Fruit fly (Drosophila melanogaster) Kc167 (cell line): ENCODE measurements around the gene Sry-delta.

Source experiments
- Myc ChIP-seq: fragments of >200 bp; optimal IDR thresholded peaks from 2 replicates; lab custom pipeline; 2017; ENCODE audit warnings: missing external identifiers
- Sin3A ChIP-seq: fragments of >200 bp; optimal IDR thresholded peaks from 2 replicates; lab custom pipeline; 2018; ENCODE audit warnings: missing external identifiers
- h ChIP-seq: fragments of >200 bp; optimal IDR thresholded peaks from 3 replicates; lab custom pipeline; 2018; ENCODE audit warnings: missing external identifiers
- insv ChIP-seq: fragments of >200 bp; optimal IDR thresholded peaks from 3 replicates; lab custom pipeline; 2018; ENCODE audit warnings: missing external identifiers
- psq ChIP-seq: fragments of >200 bp; optimal IDR thresholded peaks from 2 replicates; lab custom pipeline; 2017; ENCODE audit warnings: missing external identifiers
- ttk ChIP-seq: sonication (Bioruptor generic); optimal IDR thresholded peaks from 2 replicates; lab custom pipeline; 2017; ENCODE audit warnings: missing external identifiers

Sry-delta gene

DNA sequence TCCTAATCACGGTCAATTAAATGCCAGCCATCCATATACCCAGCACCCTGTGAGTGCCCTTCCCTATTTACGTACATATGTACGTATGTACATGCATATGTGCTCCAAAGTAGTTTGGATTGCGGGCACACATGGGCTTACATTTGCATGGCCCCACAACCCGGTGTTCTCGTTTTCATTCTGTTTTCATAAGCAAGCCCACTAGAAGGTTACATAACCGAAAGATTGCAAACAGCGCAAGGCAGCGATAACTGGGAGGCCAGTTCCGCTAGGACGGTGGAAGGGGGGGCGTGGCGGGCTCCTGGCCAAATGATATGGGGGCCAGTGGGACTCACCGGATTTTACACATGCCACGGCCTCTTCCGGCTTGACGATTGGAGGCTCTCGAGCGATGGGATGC is 28.7 kb upstream of the Sry-delta start:
- no peak for TF ChIP-seq ttk (lab: Kevin White, UChicago)
- no peak for TF ChIP-seq Myc
- no peak for TF ChIP-seq h (lab: Kevin White, UChicago)
- TF ChIP-seq insv (lab: Kevin White, UChicago), result no peak
- TF ChIP-seq Sin3A (lab: Kevin White, UChicago), result no peak
- TF ChIP-seq psq (lab: Kevin White, UChicago), result no peak

DNA sequence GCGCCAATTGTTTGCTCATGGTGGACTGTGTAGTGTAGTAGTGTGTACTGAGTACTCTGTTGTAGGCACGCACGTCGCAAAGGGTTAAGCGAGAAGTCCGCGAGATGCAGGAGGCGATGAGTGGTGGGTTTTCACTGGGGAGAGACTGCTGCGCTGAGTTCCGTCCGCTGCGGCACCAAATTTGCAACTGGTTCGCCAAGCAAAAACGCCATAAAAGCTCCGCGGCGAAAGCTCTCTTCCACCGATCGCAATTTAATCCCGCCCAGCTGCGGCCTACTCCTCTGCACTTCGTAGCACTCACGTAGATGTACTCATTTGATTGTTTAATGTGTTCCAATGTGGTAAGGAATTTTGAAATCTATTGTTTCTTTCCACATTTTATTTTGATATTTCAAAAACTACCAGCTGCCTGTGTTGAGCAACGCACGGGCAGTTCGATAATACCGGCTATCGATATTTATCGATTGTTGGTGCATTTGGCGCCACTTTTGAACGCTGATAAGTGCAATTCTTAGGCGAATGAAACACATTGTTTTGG is 28.1 kb upstream of the Sry-delta start, which contains the start of gene CG7920:
Gene CG7920, minus strand, starts transcription at position 308 of the 538 bp plus-strand sequence.
- TF ChIP-seq insv (lab: Kevin White, UChicago) (no peak), psq (lab: Kevin White, UChicago) (no peak), Sin3A (lab: Kevin White, UChicago) (no peak), h (lab: Kevin White, UChicago) (no peak), ttk (lab: Kevin White, UChicago) (no peak), Myc (no peak)

DNA sequence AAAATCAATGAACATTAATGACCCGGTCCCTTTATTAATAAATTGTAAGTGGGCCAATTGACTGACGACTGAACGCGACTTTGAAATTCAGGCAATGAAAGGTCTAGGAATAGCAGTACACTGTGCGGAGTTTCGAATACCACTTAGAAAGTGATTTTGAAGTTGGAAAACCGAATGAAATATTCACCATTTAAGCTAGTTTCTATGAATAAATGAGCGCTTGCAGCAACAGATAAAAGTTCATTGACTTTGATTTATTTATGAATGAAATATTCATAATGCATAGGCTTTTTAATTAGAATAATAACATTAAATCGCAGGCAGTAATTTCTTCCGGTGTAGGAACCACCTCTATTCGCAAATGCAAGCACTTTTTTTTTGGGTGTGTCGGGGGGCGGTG is 22.1 kb upstream of the Sry-delta start:
- TF ChIP-seq Myc (no peak), psq (lab: Kevin White, UChicago) (no peak), h (lab: Kevin White, UChicago) (no peak), Sin3A (lab: Kevin White, UChicago) (no peak), insv (lab: Kevin White, UChicago) (no peak), ttk (lab: Kevin White, UChicago) (no peak)

DNA sequence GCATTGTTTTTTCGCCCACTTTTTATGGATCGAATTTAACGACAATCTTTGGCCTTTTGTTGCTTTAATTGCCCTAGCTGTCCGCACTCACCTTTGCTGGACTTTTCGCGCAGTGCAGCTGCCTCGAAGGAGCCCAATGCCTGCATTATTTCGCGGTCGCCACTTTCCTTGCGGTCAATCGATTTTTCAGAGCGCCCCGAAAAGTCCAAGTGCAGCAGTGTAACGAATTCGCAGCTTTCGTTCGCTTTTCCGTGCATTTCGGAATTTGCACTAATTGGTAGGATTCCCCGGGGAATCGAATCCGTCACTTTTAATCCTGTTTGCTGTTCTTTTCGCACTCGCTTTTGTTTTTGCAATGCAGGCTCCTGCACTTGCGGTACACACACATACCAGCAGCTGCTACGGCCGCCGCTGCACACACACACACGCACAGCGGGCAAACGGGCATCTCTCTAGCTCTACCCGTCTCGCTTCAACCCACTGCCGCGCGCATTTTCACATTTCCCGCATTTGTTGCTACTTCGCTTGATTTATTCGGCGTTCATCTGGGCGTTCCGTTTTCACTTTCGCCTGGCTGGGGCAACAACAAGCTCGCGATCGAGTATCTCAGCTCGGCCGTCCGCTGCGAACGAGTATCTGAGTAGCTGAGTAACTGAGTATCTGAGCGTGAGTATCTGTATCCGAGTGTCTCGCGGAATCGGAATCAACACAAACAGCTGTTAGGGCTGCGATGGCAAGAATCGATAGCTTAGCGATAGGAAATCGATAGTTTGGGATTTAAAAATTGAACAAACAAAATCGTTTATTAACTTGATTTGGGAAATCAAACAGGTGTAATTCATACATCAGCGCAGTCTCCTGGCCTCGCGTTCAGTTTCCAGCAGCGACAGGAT is 21.3 kb upstream of the Sry-delta start, which contains the start of gene Mgat2:
Gene Mgat2, minus strand, starts transcription at position 663 of the 893 bp plus-strand sequence.
- TF ChIP-seq Sin3A (lab: Kevin White, UChicago) (no peak), ttk (lab: Kevin White, UChicago) (no peak), h (lab: Kevin White, UChicago) (no peak), insv (lab: Kevin White, UChicago) (no peak), Myc (no peak), psq (lab: Kevin White, UChicago) (no peak)

DNA sequence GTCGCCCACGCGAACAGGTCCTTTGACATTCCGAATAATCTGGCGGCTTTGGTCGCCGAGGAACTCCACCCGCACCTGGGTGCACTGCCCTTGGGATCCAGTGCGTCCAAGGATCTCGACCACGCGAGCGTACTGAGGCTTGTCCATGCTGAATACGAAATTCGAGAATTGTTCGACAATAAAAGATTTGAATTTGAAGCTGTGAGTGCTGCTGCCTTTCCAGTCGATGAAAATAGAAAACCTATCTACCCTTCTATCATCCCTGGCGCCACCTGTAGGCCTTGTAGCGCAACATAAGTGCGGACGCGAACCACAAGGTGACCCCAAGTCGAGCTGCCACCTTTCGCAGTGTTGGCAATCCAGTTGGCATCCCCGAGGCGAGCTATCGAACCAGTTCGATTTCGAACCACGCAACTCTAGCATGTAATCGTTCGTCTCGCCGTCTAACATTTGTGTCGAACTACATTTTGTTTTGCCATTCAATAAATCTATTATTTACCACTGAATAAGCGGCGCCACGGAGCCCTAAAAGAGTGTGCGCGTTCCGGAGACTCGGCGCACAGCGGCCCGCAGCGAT is 20.6 kb upstream of the Sry-delta start, which contains the start of the genes RpS28a and Axn:
Gene RpS28a, minus strand, starts transcription at position 197 of the 577 bp plus-strand sequence.
Gene Axn, plus strand, starts transcription at position 391 of the 577 bp plus-strand sequence.
- TF ChIP-seq ttk (lab: Kevin White, UChicago) (no peak), insv (lab: Kevin White, UChicago) (no peak), Sin3A (lab: Kevin White, UChicago) (no peak), psq (lab: Kevin White, UChicago) (no peak), h (lab: Kevin White, UChicago) (no peak), Myc (no peak)

DNA sequence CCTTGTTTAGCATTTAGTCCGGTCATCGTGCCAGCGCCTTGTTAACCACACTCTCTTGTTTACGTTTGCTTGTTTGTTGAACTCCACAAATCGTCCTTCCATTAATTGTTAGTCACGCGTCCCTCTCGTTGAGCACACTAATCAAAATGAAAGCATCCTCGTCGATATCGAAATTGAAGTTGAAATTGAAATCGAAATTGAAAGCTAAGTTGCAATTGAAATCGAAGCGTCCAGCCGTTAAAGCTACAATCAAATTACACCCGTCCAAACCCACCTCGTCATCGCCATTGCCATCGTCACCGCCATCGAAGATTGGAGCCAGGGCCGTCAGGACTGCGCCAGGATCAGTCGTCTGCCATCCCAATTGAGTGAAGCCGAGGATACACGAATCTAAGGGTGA is 19.7 kb upstream of the Sry-delta start:
- TF ChIP-seq psq (lab: Kevin White, UChicago) (no peak), h (lab: Kevin White, UChicago) (no peak), ttk (lab: Kevin White, UChicago) (no peak), insv (lab: Kevin White, UChicago) (no peak), Sin3A (lab: Kevin White, UChicago) (no peak), Myc (no peak)

DNA sequence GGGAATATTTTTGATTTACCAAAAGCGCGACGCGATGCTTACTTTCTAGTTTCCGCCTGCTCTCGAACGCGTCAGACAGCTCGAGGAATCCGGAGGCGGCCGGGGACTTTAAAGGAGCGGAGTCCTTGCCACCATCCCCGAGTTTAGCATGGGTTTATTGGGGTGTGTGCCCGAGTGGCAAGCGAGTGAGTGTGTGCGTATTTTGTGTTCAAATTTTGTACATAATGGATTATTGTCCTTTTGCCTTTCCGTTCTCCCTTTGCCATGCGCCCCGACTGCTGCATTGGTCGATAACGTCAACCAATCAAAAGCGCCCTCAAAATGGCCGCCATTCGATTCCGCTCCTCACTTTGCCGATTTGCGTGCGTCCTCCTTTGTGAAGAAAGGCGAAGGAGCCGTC is 13.1 kb upstream of the Sry-delta start:
- no peak for TF ChIP-seq h (lab: Kevin White, UChicago)
- TF ChIP-seq psq (lab: Kevin White, UChicago), result no peak
- no peak for TF ChIP-seq ttk (lab: Kevin White, UChicago)
- TF ChIP-seq Sin3A (lab: Kevin White, UChicago), result no peak
- TF ChIP-seq insv (lab: Kevin White, UChicago), result no peak
- no peak for TF ChIP-seq Myc

DNA sequence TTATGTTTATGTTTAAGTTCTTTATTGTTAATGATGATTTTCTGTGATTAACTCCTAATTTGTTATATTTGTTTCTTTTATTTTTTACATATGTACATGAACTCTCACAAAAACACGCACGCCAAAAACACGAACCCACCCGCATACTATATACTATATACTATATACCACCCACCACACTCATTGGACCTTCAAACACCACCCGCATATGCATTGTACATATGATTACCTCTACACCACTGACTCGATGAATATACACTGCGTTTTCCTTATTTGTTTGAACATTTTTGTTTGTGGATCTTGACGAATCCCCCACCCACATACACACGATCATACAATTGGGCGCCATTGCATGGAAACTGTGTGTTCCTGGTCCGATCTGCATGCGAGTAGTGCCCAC is 10.9 kb upstream of the Sry-delta start:
- TF ChIP-seq h (lab: Kevin White, UChicago) (no peak), Myc (no peak), insv (lab: Kevin White, UChicago) (no peak)

DNA sequence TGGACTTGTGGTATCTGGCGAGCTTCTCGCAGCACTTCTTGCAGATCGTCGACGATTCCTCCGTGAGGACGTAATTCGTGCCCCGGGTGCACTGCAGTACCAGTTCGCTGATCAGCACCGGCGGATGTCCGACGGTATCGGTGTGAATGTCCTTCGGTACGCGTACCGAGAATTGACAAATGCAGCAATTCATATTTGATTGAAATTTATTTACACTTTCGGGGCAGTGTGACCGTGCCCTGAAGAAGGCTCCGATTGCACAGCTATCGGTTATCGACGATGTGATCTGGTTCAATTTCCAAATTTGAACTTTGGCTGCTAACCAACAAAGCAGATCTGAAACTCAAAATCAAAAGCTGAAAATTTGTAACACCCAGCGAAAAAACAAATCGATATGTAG is 6.5 kb upstream of the Sry-delta start, which contains the start of gene ZIPIC:
Gene ZIPIC, minus strand, starts transcription at position 262 of the 400 bp plus-strand sequence.
- no peak for TF ChIP-seq h (lab: Kevin White, UChicago)
- TF ChIP-seq psq (lab: Kevin White, UChicago), result no peak
- no peak for TF ChIP-seq insv (lab: Kevin White, UChicago)
- TF ChIP-seq Myc, result no peak
- TF ChIP-seq ttk (lab: Kevin White, UChicago), result no peak
- no peak for TF ChIP-seq Sin3A (lab: Kevin White, UChicago)

DNA sequence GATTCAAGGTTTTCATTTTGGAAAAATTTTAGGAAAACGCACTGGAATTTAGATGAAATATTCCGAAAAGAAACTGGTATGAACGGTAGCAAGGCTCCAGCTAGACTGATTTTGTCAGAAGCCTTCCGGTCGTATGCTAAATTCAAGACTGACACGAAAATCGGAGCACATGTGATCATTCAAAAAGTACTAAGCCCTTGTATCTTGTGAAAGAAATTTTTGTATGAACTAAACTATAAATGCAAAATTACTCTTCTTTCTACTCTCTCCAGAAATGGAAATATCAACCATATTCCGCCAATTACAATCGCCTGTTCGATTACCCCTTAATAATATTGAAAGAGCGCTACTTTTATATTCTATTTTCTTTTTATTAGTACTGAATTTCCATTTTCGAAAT is 5.5 kb upstream of the Sry-delta start, which contains the start of gene ocn:
Gene ocn, minus strand, starts transcription at position 101 of the 400 bp plus-strand sequence.
- no peak for TF ChIP-seq ttk (lab: Kevin White, UChicago)
- no peak for TF ChIP-seq h (lab: Kevin White, UChicago)
- no peak for TF ChIP-seq Sin3A (lab: Kevin White, UChicago)
- TF ChIP-seq insv (lab: Kevin White, UChicago), result no peak
- TF ChIP-seq Myc, result no peak
- TF ChIP-seq psq (lab: Kevin White, UChicago), result no peak

DNA sequence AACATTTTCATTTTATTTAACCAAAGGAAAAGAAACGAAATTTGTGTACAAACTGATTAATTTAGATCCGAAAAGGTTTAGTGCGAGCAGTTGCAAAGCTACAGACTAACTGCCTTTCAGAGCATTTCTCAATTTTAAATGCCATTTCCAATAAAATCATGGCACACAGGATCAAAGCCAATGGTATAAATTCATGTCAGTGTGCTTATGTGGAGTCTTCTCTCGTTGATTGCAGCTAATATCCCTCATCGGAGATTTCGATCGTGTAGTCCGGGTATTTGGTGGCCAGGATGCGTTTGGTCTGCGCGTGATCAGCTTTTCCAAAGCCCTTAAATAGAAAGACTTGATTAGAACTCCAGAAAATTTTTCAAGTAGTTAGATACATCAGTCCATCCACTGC is 4.5 kb upstream of the Sry-delta start, which contains the start of gene janB:
Gene janB, minus strand, starts transcription at position 101 of the 400 bp plus-strand sequence.
- TF ChIP-seq Myc (no peak), psq (lab: Kevin White, UChicago) (no peak), ttk (lab: Kevin White, UChicago) (no peak), h (lab: Kevin White, UChicago) (no peak), Sin3A (lab: Kevin White, UChicago) (no peak), insv (lab: Kevin White, UChicago) (no peak)
